Worm (Caenorhabditis elegans): ENCODE results near the gene F42A6.6.

DNA sequence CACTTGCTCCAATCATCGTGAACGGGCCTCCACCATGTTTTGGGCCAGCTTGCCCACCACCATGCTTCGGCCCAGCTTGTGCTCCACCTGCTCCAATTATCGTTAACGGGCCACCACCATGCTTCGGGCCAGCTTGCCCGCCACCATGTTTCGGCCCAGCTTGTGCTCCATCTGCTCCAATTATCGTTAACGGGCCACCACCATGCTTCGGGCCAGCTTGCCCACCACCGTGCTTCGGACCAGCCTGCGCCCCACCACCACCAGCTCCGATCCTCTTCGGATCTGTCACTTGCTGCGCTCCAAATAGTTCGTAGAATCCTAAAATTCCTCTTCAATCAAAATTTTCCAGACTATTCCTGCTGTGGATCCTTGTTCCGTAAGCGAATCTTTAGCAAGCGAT, 37.4 kb downstream of the F42A6.6 start:
- TF ChIP-seq spr-3 (GFP tag; optimal IDR thresholded peaks at IDR 0.05) = no peak
- no peak for TF ChIP-seq hlh-11 (tag; optimal IDR thresholded peaks at IDR 0.05)
- TF ChIP-seq lsy-2 (tag; optimal IDR thresholded peaks at IDR 0.05) = no peak
- no peak for TF ChIP-seq lin-15B (tag; optimal IDR thresholded peaks at IDR 0.05)
- no peak for TF ChIP-seq unc-39 (tag; optimal IDR thresholded peaks at IDR 0.05)
- TF ChIP-seq ama-1 (optimal IDR thresholded peaks at IDR 0.05) = no peak

Measured in whole organism, L4 larva.